Fruit fly (Drosophila melanogaster) whole organism, embryonic: Measurements from ENCODE around the gene CG42820.

Experiments
- Atf6 ChIP-seq: fragments of 200-800 bp; sonication (Bioruptor generic); IDR thresholded peaks from 2 replicates; pipeline ENCODE4 v1.3.6; 2022; ENCODE audit warnings: missing biosample characterization, missing genetic modification characterization
- Bgb ChIP-seq: fragments of 200-800 bp; sonication (Bioruptor generic); IDR thresholded peaks from 2 replicates; pipeline ENCODE4 v1.3.6; 2022; ENCODE audit warnings: missing biosample characterization, missing genetic modification characterization; ENCODE audit not compliant: partially characterized antibody
- Bteb2 ChIP-seq: fragments of 200-800 bp; sonication (Bioruptor generic); optimal IDR thresholded peaks from 2 replicates; lab custom pipeline; 2016; ENCODE audit warnings: missing biosample characterization, missing genetic modification characterization
- CG10209 ChIP-seq: fragments of 200-800 bp; sonication (Bioruptor generic); optimal IDR thresholded peaks from 3 replicates; lab custom pipeline; 2017; ENCODE audit warnings: missing biosample characterization, mild to moderate bottlenecking, missing genetic modification characterization, missing genetic modification reagents
- CG10462 ChIP-seq: fragments of 200-800 bp; sonication (Bioruptor generic); optimal IDR thresholded peaks from 2 replicates; lab custom pipeline; 2016; ENCODE audit warnings: missing biosample characterization, missing genetic modification characterization
- CG11696 ChIP-seq: fragments of 200-800 bp; sonication (Bioruptor generic); IDR thresholded peaks from 2 replicates; pipeline ENCODE4 v1.3.6; 2022; ENCODE audit warnings: missing biosample characterization, missing genetic modification characterization
- CG12219 ChIP-seq: fragments of 200-800 bp; sonication (Bioruptor generic); optimal IDR thresholded peaks from 3 replicates; lab custom pipeline; 2018; ENCODE audit warnings: missing biosample characterization, mild to moderate bottlenecking, missing genetic modification characterization
- CG14965 ChIP-seq: fragments of 200-800 bp; sonication (Bioruptor generic); optimal IDR thresholded peaks from 2 replicates; lab custom pipeline; 2016; ENCODE audit warnings: missing biosample characterization, missing genetic modification characterization, borderline replicate concordance
- CG16815 ChIP-seq: fragments of 200-800 bp; sonication (Bioruptor generic); optimal IDR thresholded peaks from 3 replicates; lab custom pipeline; 2017; ENCODE audit warnings: missing biosample characterization, mild to moderate bottlenecking, missing genetic modification characterization
- CG17186 ChIP-seq: fragments of 200-800 bp; sonication (Bioruptor generic); optimal IDR thresholded peaks from 3 replicates; lab custom pipeline; 2017; ENCODE audit warnings: missing biosample characterization, missing genetic modification reagents, missing genetic modification characterization
- CG18011 ChIP-seq: fragments of 200-800 bp; sonication (Bioruptor generic); optimal IDR thresholded peaks from 2 replicates; lab custom pipeline; 2017; ENCODE audit warnings: missing biosample characterization, missing genetic modification characterization, mild to moderate bottlenecking, moderate library complexity, missing genotype
- CG2889 ChIP-seq: fragments of 200-800 bp; sonication (Bioruptor generic); IDR thresholded peaks from 3 replicates; pipeline ENCODE4 v1.3.6; 2022; ENCODE audit warnings: missing biosample characterization, missing genetic modification characterization
- CG34422 ChIP-seq: fragments of 200-800 bp; sonication (Bioruptor generic); IDR thresholded peaks from 3 replicates; pipeline ENCODE4 v1.3.6; 2022; ENCODE audit warnings: missing biosample characterization, missing genetic modification characterization
- CG4617 ChIP-seq: fragments of 200-800 bp; sonication (Bioruptor generic); optimal IDR thresholded peaks from 3 replicates; lab custom pipeline; 2016; ENCODE audit warnings: missing biosample characterization, missing genetic modification characterization, borderline replicate concordance
- CG8478 ChIP-seq: fragments of >200 bp; optimal IDR thresholded peaks from 2 replicates; lab custom pipeline; 2018
- CG9727 ChIP-seq: fragments of 200-800 bp; sonication (Bioruptor generic); optimal IDR thresholded peaks from 3 replicates; lab custom pipeline; 2017; ENCODE audit warnings: missing biosample characterization, mild to moderate bottlenecking, missing genetic modification characterization
- CkIIα-i1 ChIP-seq: fragments of 200-800 bp; sonication (Bioruptor generic); IDR thresholded peaks from 2 replicates; pipeline ENCODE4 v1.3.6; 2022; ENCODE audit warnings: missing biosample characterization, missing genetic modification characterization
- Doc2 ChIP-seq: fragments of 200-800 bp; sonication (Bioruptor generic); IDR thresholded peaks from 2 replicates; pipeline ENCODE4 v1.3.6; 2022; ENCODE audit warnings: missing biosample characterization, missing genetic modification characterization
- Dp ChIP-seq: fragments of 200-800 bp; sonication (Bioruptor generic); optimal IDR thresholded peaks from 2 replicates; lab custom pipeline; 2018; ENCODE audit warnings: missing biosample characterization, mild to moderate bottlenecking, missing genetic modification characterization, moderate library complexity
- Dref ChIP-seq: fragments of 200-800 bp; sonication (Bioruptor generic); IDR thresholded peaks from 2 replicates; pipeline ENCODE4 v1.3.6; 2022; ENCODE audit warnings: missing biosample characterization, missing genetic modification characterization
- ERR ChIP-seq: fragments of 200-800 bp; sonication (Bioruptor generic); optimal IDR thresholded peaks from 2 replicates; lab custom pipeline; 2016; ENCODE audit warnings: missing biosample characterization, missing genetic modification characterization
- Gsc ChIP-seq: fragments of 200-800 bp; sonication (Bioruptor generic); IDR thresholded peaks from 2 replicates; pipeline ENCODE4 v1.3.6; 2022; ENCODE audit warnings: missing biosample characterization, missing genetic modification characterization
- Hmr ChIP-seq: fragments of 200-800 bp; sonication (Bioruptor generic); optimal IDR thresholded peaks from 3 replicates; lab custom pipeline; 2017; ENCODE audit warnings: mild to moderate bottlenecking, missing biosample characterization, missing genetic modification reagents, missing genetic modification characterization
- Hr78 ChIP-seq, 2 experiments: fragments of 200-800 bp in 1 of 2; fragments of >200 bp in 1 of 2; sonication (Bioruptor generic) in 1 of 2; optimal IDR thresholded peaks; 2 replicates each; lab custom pipeline; 2017 to 2019; ENCODE audit warnings: missing biosample characterization in 2 of 2, missing genetic modification characterization in 2 of 2, mild to moderate bottlenecking in 1 of 2, moderate library complexity in 1 of 2
- MESR4 ChIP-seq: fragments of 200-800 bp; sonication (Bioruptor generic); optimal IDR thresholded peaks from 2 replicates; lab custom pipeline; 2018; ENCODE audit warnings: missing biosample characterization, mild to moderate bottlenecking, missing genetic modification characterization, moderate library complexity
- Myb ChIP-seq: fragments of 200-800 bp; sonication (Bioruptor generic); optimal IDR thresholded peaks from 2 replicates; lab custom pipeline; 2016; ENCODE audit warnings: missing biosample characterization, missing genetic modification characterization
- Ssrp ChIP-seq: fragments of 200-800 bp; sonication (Bioruptor generic); optimal IDR thresholded peaks from 2 replicates; lab custom pipeline; 2018; ENCODE audit warnings: missing biosample characterization, mild to moderate bottlenecking, missing genetic modification characterization, moderate library complexity
- Xbp1 ChIP-seq: fragments of 200-800 bp; sonication (Bioruptor generic); optimal IDR thresholded peaks from 3 replicates; lab custom pipeline; 2016; ENCODE audit warnings: missing biosample characterization, mild to moderate bottlenecking, missing genetic modification characterization
- Xrp1 ChIP-seq: fragments of 200-800 bp; sonication (Bioruptor generic); IDR thresholded peaks from 2 replicates; pipeline ENCODE4 v1.3.6; 2022; ENCODE audit warnings: missing biosample characterization, missing genetic modification characterization
- ara ChIP-seq: fragments of 200-800 bp; sonication (Bioruptor generic); IDR thresholded peaks from 2 replicates; pipeline ENCODE4 v1.3.6; 2022; ENCODE audit warnings: missing biosample characterization, missing genetic modification characterization
- cas ChIP-seq: fragments of 200-800 bp; sonication (Bioruptor generic); IDR thresholded peaks from 2 replicates; pipeline ENCODE4 v1.3.6; 2022; ENCODE audit warnings: missing biosample characterization, missing genetic modification characterization
- crol ChIP-seq: fragments of 200-800 bp; sonication (Bioruptor generic); IDR thresholded peaks from 2 replicates; pipeline ENCODE4 v1.3.6; 2022; ENCODE audit warnings: missing biosample characterization, missing genetic modification characterization
- ems ChIP-seq: fragments of 200-800 bp; sonication (Bioruptor generic); optimal IDR thresholded peaks from 3 replicates; lab custom pipeline; 2016; ENCODE audit warnings: missing biosample characterization, missing genetic modification characterization
- eve ChIP-seq, 2 experiments: fragments of >200 bp; optimal IDR thresholded peaks; 2 replicates each; lab custom pipeline; 2017; ENCODE audit warnings: missing biosample characterization in 2 of 2, missing genetic modification characterization in 2 of 2
- exex ChIP-seq: fragments of 200-800 bp; sonication (Bioruptor generic); optimal IDR thresholded peaks from 4 replicates; lab custom pipeline; 2018; ENCODE audit warnings: missing biosample characterization, mild to moderate bottlenecking, missing genetic modification characterization, moderate library complexity
- gcm2 ChIP-seq: fragments of 200-800 bp; sonication (Bioruptor generic); optimal IDR thresholded peaks from 2 replicates; lab custom pipeline; 2016; ENCODE audit warnings: missing biosample characterization, missing genetic modification characterization
- grn ChIP-seq: fragments of 200-800 bp; sonication (Bioruptor generic); optimal IDR thresholded peaks from 3 replicates; lab custom pipeline; 2017; ENCODE audit warnings: missing biosample characterization, missing genetic modification characterization
- gsb ChIP-seq: fragments of 200-800 bp; sonication (Bioruptor generic); IDR thresholded peaks from 2 replicates; pipeline ENCODE4 v1.3.6; 2022; ENCODE audit warnings: missing biosample characterization, missing genetic modification characterization
- lilli ChIP-seq: fragments of 200-800 bp; sonication (Bioruptor generic); optimal IDR thresholded peaks from 3 replicates; lab custom pipeline; 2016; ENCODE audit warnings: missing biosample characterization, missing genetic modification characterization
- pho ChIP-seq: fragments of 200-800 bp; sonication (Bioruptor generic); optimal IDR thresholded peaks from 2 replicates; lab custom pipeline; 2016; ENCODE audit warnings: missing biosample characterization, missing genetic modification characterization
- pros ChIP-seq: fragments of 200-800 bp; sonication (Bioruptor generic); optimal IDR thresholded peaks from 3 replicates; lab custom pipeline; 2019; ENCODE audit warnings: missing biosample characterization, mild to moderate bottlenecking, missing genetic modification characterization, moderate library complexity
- ranshi ChIP-seq: fragments of 200-800 bp; sonication (Bioruptor generic); IDR thresholded peaks from 2 replicates; pipeline ENCODE4 v1.3.6; 2022; ENCODE audit warnings: missing biosample characterization, missing genetic modification characterization
- sim ChIP-seq: fragments of 200-800 bp; sonication (Bioruptor generic); IDR thresholded peaks from 2 replicates; pipeline ENCODE4 v1.3.6; 2022; ENCODE audit warnings: missing biosample characterization, missing genetic modification characterization
- stc ChIP-seq: fragments of 200-800 bp; sonication (Bioruptor generic); IDR thresholded peaks from 2 replicates; pipeline ENCODE4 v1.3.6; 2022; ENCODE audit warnings: missing biosample characterization, missing genetic modification characterization
- toy ChIP-seq: fragments of 200-800 bp; sonication (Bioruptor generic); IDR thresholded peaks from 2 replicates; pipeline ENCODE4 v1.3.6; 2022; ENCODE audit warnings: missing biosample characterization, missing genetic modification characterization
- wek ChIP-seq: fragments of 200-800 bp; sonication (Bioruptor generic); optimal IDR thresholded peaks from 3 replicates; lab custom pipeline; 2018; ENCODE audit warnings: missing biosample characterization, mild to moderate bottlenecking, missing genetic modification characterization, moderate library complexity
- zen2 ChIP-seq: fragments of 200-800 bp; sonication (Bioruptor generic); IDR thresholded peaks from 3 replicates; pipeline ENCODE4 v1.3.6; 2022; ENCODE audit warnings: missing biosample characterization, missing genetic modification characterization; ENCODE audit not compliant: partially characterized antibody

CG42820 gene

DNA sequence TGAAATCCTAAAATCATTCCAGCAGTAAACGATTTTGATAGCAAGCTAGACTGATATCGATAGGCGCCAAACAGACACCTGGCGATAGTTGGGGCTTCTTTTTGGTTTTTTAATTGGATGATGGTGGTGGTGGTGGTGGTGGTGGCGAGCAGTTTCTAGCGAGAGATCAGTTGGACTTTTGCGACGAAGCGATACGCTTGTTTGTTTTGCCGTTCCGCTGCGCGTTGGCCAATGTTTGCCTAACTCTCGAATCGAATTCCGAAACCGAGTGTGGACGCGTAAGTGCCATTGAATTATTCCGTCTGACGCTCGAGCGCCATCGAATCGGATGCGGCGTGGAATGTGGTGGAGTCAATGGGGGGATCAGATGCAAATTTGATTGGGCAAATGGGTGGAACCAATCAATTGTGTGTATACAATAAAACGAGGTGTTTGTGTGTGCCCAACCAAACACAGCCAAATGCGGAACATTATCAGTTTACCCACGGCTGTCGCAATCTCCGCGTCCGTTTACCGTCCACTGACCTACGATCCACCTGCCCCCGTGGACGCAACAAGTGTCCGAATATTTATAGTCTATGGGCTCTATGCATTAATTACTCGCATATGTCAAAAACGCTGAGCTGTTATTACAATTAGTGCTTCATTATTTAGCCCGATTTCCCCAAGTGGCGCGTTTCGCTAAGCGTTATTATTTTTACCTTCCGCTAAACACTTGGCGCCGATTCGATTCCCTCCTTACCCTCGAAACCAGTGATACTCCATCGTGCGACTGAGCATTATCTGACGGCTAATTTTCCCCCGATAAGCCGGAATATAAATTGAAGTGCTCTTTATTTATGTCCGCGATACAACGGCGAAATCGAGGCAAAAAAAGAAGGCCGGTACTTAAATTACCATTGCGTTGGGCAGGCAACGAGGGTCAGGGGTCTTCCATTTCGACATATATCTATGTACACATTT lies 21.6 kb downstream of the CG42820 start, which contains the start of gene CG17292 (continued):
- TF ChIP-seq CG10209 (peak; percentile 37), Dref (peak; percentile 88), CG10462 (GFP tag; lab: Kevin White, UChicago) (no peak), Gsc (GFP tag; lab: Robert Waterston, UW) (no peak), CG2889 (GFP tag; lab: Robert Waterston, UW) (no peak), Hmr (peak; percentile 81), CG18011 (GFP tag; lab: Kevin White, UChicago) (peak; percentile 39), Ssrp (tag; lab: Kevin White, UChicago) (peak; percentile 3), pho (GFP tag; lab: Kevin White, UChicago) (peak; percentile 37), CkIIα-i1 (no peak), Atf6 (GFP tag; lab: Robert Waterston, UW) (peak; percentile 86), eve (GFP tag; optimal IDR thresholded peaks at IDR 0.05; lab: Kevin White, UChicago) (no peak), CG8478 (lab: Kevin White, UChicago) (no peak), ara (GFP tag; lab: Robert Waterston, UW) (no peak), Hr78 (GFP tag; optimal IDR thresholded peaks at IDR 0.05; lab: Kevin White, UChicago) (peak in 1 of 2 experiments; percentile 73), Xbp1 (GFP tag; lab: Kevin White, UChicago) (peak; percentile 12), CG14965 (no peak), Myb (GFP tag; lab: Kevin White, UChicago) (peak; percentile 46), ERR (peak; percentile 6)

DNA sequence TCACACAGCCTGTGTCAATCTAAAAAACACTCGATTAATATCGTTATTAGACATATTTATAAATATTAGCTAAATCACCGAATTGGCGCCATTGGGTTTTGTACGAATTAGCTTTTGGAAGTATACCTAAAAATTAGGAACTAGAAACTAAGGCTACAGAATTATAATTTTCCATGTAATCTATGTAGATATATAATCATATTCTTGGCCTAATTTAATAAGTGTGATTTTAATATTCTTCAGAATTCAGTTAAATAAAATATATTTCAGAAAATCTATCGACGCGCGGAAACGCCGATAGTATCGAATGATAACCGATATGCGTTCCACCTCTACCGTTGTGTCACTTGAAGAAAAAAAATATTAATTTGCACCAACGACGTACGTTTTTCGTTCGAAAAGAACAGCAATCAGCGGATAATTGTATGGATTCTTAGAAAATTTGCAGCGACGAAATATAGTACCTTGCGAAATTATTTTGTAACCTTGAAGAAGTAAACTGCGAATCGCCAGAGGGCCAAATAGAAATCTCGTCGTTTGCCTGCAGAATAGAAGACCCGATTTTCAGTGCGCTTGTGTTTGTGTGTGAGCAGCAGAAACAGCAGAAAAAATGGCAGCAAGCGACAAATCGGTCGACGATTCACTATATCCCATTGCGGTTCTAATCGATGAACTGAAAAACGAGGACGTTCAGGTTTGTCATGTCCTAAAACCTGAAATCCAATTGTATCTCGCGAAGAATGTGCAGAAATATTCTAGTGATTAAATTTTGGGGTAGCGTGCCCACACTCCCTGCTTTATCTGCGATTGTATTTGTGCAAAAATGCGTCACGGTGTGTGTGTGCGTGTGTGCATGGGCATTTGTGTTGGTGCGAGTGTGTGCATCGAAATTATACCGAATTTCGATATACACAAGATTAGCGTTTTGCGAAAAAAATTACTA lies 26.2 kb downstream of the CG42820 start, which contains the start of gene Pp2A-29B:
Gene Pp2A-29B, plus strand, starts transcription at position 338 of the 943 bp plus-strand sequence.
- TF ChIP-seq zen2 (GFP tag; lab: Robert Waterston, UW) (peak; percentile 98), toy (GFP tag; lab: Robert Waterston, UW) (no peak), CG4617 (peak; percentile 69), pros (GFP tag; lab: Kevin White, UChicago) (no peak), ems (GFP tag; lab: Kevin White, UChicago) (no peak), CG16815 (GFP tag; lab: Kevin White, UChicago) (no peak), Bgb (peak; percentile 97), Xrp1 (GFP tag; lab: Robert Waterston, UW) (no peak), CG34422 (GFP tag; lab: Robert Waterston, UW) (no peak; the same call in 2 of the 3 replicates), grn (no peak), gsb (GFP tag; lab: Robert Waterston, UW) (no peak), Doc2 (no peak), cas (GFP tag; lab: Robert Waterston, UW) (no peak), CG12219 (GFP tag; lab: Kevin White, UChicago) (no peak), sim (GFP tag; lab: Robert Waterston, UW) (no peak), exex (tag; lab: Kevin White, UChicago) (peak; percentile 35), Dp (peak; percentile 80), CG17186 (GFP tag; lab: Kevin White, UChicago) (peak; percentile 74), Bteb2 (GFP tag; lab: Kevin White, UChicago) (no peak), wek (GFP tag; lab: Kevin White, UChicago) (no peak), CG9727 (peak; percentile 61), lilli (GFP tag; lab: Kevin White, UChicago) (peak; percentile 8), CG11696 (GFP tag; lab: Robert Waterston, UW) (no peak), CG2889 (GFP tag; lab: Robert Waterston, UW) (no peak), crol (no peak), MESR4 (GFP tag; lab: Kevin White, UChicago) (peak; percentile 87), gcm2 (GFP tag; lab: Kevin White, UChicago) (no peak), ranshi (GFP tag; lab: Robert Waterston, UW) (no peak), stc (GFP tag; lab: Robert Waterston, UW) (no peak)
